Fruit fly (Drosophila melanogaster) whole organism, embryonic: ENCODE results near the gene CG33181.

Experiments used
- B-H2 ChIP-seq: fragments of 200-800 bp; sonication (Bioruptor generic); optimal IDR thresholded peaks from 2 replicates; lab custom pipeline; 2018; ENCODE audit warnings: missing biosample characterization, mild to moderate bottlenecking, missing genetic modification characterization
- BEAF-32 ChIP-seq: fragments of 200-800 bp; sonication (Bioruptor generic); optimal IDR thresholded peaks from 3 replicates; lab custom pipeline; 2017; ENCODE audit warnings: missing biosample characterization, missing genetic modification characterization, mild to moderate bottlenecking, moderate library complexity, missing genetic modification reagents
- CG10147 ChIP-seq: fragments of 200-800 bp; sonication (Bioruptor generic); optimal IDR thresholded peaks from 2 replicates; lab custom pipeline; 2019; ENCODE audit warnings: missing biosample characterization, mild to moderate bottlenecking, missing genetic modification characterization, moderate library complexity
- CG13296 ChIP-seq: fragments of 200-800 bp; sonication (Bioruptor generic); optimal IDR thresholded peaks from 3 replicates; lab custom pipeline; 2018; ENCODE audit warnings: missing biosample characterization, mild to moderate bottlenecking, missing genetic modification characterization
- CG14050 ChIP-seq: fragments of 200-800 bp; sonication (Bioruptor generic); IDR thresholded peaks from 3 replicates; pipeline ENCODE4 v1.3.6; 2022; ENCODE audit warnings: missing biosample characterization, missing genetic modification characterization
- CG14667 ChIP-seq: fragments of 200-800 bp; sonication (Bioruptor generic); IDR thresholded peaks from 2 replicates; pipeline ENCODE4 v1.3.6; 2022; ENCODE audit warnings: missing biosample characterization, missing genetic modification characterization
- CG1603 ChIP-seq: fragments of 200-800 bp; sonication (Bioruptor generic); optimal IDR thresholded peaks from 2 replicates; lab custom pipeline; 2019; ENCODE audit warnings: missing biosample characterization, mild to moderate bottlenecking, missing genetic modification characterization, moderate library complexity
- CG2199 ChIP-seq: fragments of 200-800 bp; sonication (Bioruptor generic); IDR thresholded peaks from 3 replicates; pipeline ENCODE4 v1.3.6; 2022; ENCODE audit warnings: missing biosample characterization, missing genetic modification characterization
- CG30020 ChIP-seq: fragments of 200-800 bp; optimal IDR thresholded peaks from 2 replicates; lab custom pipeline; 2019; ENCODE audit warnings: missing biosample characterization, mild to moderate bottlenecking, missing genetic modification characterization, moderate library complexity
- CG34376 ChIP-seq: fragments of 200-800 bp; sonication (Bioruptor generic); optimal IDR thresholded peaks from 2 replicates; lab custom pipeline; 2018; ENCODE audit warnings: missing biosample characterization, mild to moderate bottlenecking, missing genetic modification characterization
- CG4282 ChIP-seq: fragments of 200-800 bp; sonication (Bioruptor generic); optimal IDR thresholded peaks from 2 replicates; lab custom pipeline; 2016; ENCODE audit warnings: missing biosample characterization, missing genetic modification characterization
- CG8290 ChIP-seq, 3 experiments: fragments of 200-800 bp; sonication (Bioruptor generic); optimal IDR thresholded peaks; 2 replicates each; lab custom pipeline; 2016 to 2019; ENCODE audit warnings: missing biosample characterization in 3 of 3, missing genetic modification characterization in 3 of 3, mild to moderate bottlenecking in 2 of 3, moderate library complexity in 1 of 3
- CG8765 ChIP-seq: fragments of 200-800 bp; sonication (Bioruptor generic); IDR thresholded peaks from 2 replicates; pipeline ENCODE4 v1.3.6; 2022; ENCODE audit warnings: missing biosample characterization, missing genetic modification characterization
- CG8944 ChIP-seq: fragments of 200-800 bp; sonication (Bioruptor generic); optimal IDR thresholded peaks from 3 replicates; lab custom pipeline; 2016; ENCODE audit warnings: missing biosample characterization, missing genetic modification characterization
- CoRest ChIP-seq: fragments of 200-800 bp; sonication (Bioruptor generic); optimal IDR thresholded peaks from 3 replicates; lab custom pipeline; 2018; ENCODE audit warnings: missing biosample characterization, mild to moderate bottlenecking, missing genetic modification characterization, moderate library complexity
- CrebB ChIP-seq: fragments of 200-800 bp; sonication (Bioruptor generic); optimal IDR thresholded peaks from 3 replicates; lab custom pipeline; 2018; ENCODE audit warnings: missing biosample characterization, mild to moderate bottlenecking, missing genetic modification characterization
- D19A ChIP-seq: fragments of 200-800 bp; optimal IDR thresholded peaks from 3 replicates; lab custom pipeline; 2019; ENCODE audit warnings: missing biosample characterization, mild to moderate bottlenecking, missing genetic modification characterization, moderate library complexity
- Fer3 ChIP-seq: fragments of 200-800 bp; sonication (Bioruptor generic); optimal IDR thresholded peaks from 2 replicates; lab custom pipeline; 2018; ENCODE audit warnings: missing biosample characterization, mild to moderate bottlenecking, missing genetic modification characterization, moderate library complexity
- HLH4C ChIP-seq: fragments of 200-800 bp; sonication (Bioruptor generic); IDR thresholded peaks from 3 replicates; pipeline ENCODE4 v1.3.6; 2022; ENCODE audit warnings: missing biosample characterization, missing genetic modification characterization; ENCODE audit not compliant: partially characterized antibody
- Meics ChIP-seq: fragments of 200-800 bp; sonication (Bioruptor generic); optimal IDR thresholded peaks from 2 replicates; lab custom pipeline; 2017; ENCODE audit warnings: missing biosample characterization, mild to moderate bottlenecking, missing genetic modification characterization
- Myb ChIP-seq: fragments of 200-800 bp; sonication (Bioruptor generic); optimal IDR thresholded peaks from 2 replicates; lab custom pipeline; 2016; ENCODE audit warnings: missing biosample characterization, missing genetic modification characterization
- Nf-YC ChIP-seq: fragments of 200-800 bp; optimal IDR thresholded peaks from 3 replicates; lab custom pipeline; 2019; ENCODE audit warnings: missing biosample characterization, mild to moderate bottlenecking, missing genetic modification characterization, moderate library complexity
- Oli ChIP-seq: fragments of 200-800 bp; sonication (Bioruptor generic); optimal IDR thresholded peaks from 2 replicates; lab custom pipeline; 2018; ENCODE audit warnings: missing biosample characterization, mild to moderate bottlenecking, missing genetic modification characterization, moderate library complexity
- Opbp ChIP-seq: fragments of 200-800 bp; sonication (Bioruptor generic); IDR thresholded peaks from 3 replicates; pipeline ENCODE4 v1.3.6; 2022; ENCODE audit warnings: missing biosample characterization, missing genetic modification characterization; ENCODE audit not compliant: partially characterized antibody
- Optix ChIP-seq: fragments of 200-800 bp; sonication (Bioruptor generic); IDR thresholded peaks from 3 replicates; pipeline ENCODE4 v1.3.6; 2022; ENCODE audit warnings: missing biosample characterization, missing genetic modification characterization
- Poxn ChIP-seq: fragments of 200-800 bp; sonication (Bioruptor generic); IDR thresholded peaks from 2 replicates; pipeline ENCODE4 v1.3.6; 2022; ENCODE audit warnings: missing biosample characterization, missing genetic modification characterization
- Six4 ChIP-seq: fragments of 200-800 bp; sonication (Bioruptor generic); optimal IDR thresholded peaks from 2 replicates; lab custom pipeline; 2016; ENCODE audit warnings: missing biosample characterization, missing genetic modification characterization
- TFAM ChIP-seq: fragments of 200-800 bp; sonication (Bioruptor generic); optimal IDR thresholded peaks from 2 replicates; lab custom pipeline; 2017; ENCODE audit warnings: missing biosample characterization, missing genetic modification characterization, inconsistent platforms
- Xrp1 ChIP-seq: fragments of 200-800 bp; sonication (Bioruptor generic); IDR thresholded peaks from 2 replicates; pipeline ENCODE4 v1.3.6; 2022; ENCODE audit warnings: missing biosample characterization, missing genetic modification characterization
- abd-A ChIP-seq: fragments of 200-800 bp; sonication (Bioruptor generic); optimal IDR thresholded peaks from 3 replicates; lab custom pipeline; 2019; ENCODE audit warnings: missing biosample characterization, mild to moderate bottlenecking, missing genetic modification characterization, moderate library complexity
- ato ChIP-seq: fragments of 200-800 bp; sonication (Bioruptor generic); IDR thresholded peaks from 2 replicates; pipeline ENCODE4 v1.3.6; 2022; ENCODE audit warnings: missing biosample characterization, missing genetic modification characterization; ENCODE audit not compliant: partially characterized antibody
- crc ChIP-seq: fragments of 200-800 bp; sonication (Bioruptor generic); optimal IDR thresholded peaks from 2 replicates; lab custom pipeline; 2016; ENCODE audit warnings: missing biosample characterization, missing genetic modification characterization
- cwo ChIP-seq: fragments of 200-800 bp; sonication (Bioruptor generic); optimal IDR thresholded peaks from 3 replicates; lab custom pipeline; 2017; ENCODE audit warnings: missing biosample characterization, missing genetic modification characterization, mild to moderate bottlenecking, moderate library complexity, missing genetic modification reagents
- dmrt99B ChIP-seq: fragments of 200-800 bp; sonication (Bioruptor generic); optimal IDR thresholded peaks from 2 replicates; lab custom pipeline; 2018; ENCODE audit warnings: missing biosample characterization, mild to moderate bottlenecking, missing genetic modification characterization, moderate library complexity
- fru ChIP-seq: fragments of >200 bp; optimal IDR thresholded peaks from 2 replicates; lab custom pipeline; 2017
- grau ChIP-seq: fragments of 200-800 bp; optimal IDR thresholded peaks from 3 replicates; lab custom pipeline; 2019; ENCODE audit warnings: missing biosample characterization, mild to moderate bottlenecking, missing genetic modification characterization, moderate library complexity
- grn ChIP-seq: fragments of 200-800 bp; sonication (Bioruptor generic); optimal IDR thresholded peaks from 3 replicates; lab custom pipeline; 2017; ENCODE audit warnings: missing biosample characterization, missing genetic modification characterization
- gt ChIP-seq: fragments of 200-800 bp; sonication (Bioruptor generic); IDR thresholded peaks from 2 replicates; pipeline ENCODE4 v1.3.6; 2022; ENCODE audit warnings: missing biosample characterization, missing genetic modification characterization
- her ChIP-seq: fragments of 200-800 bp; sonication (Bioruptor generic); optimal IDR thresholded peaks from 2 replicates; lab custom pipeline; 2016; ENCODE audit warnings: missing biosample characterization, missing genetic modification characterization
- lilli ChIP-seq: fragments of 200-800 bp; sonication (Bioruptor generic); optimal IDR thresholded peaks from 3 replicates; lab custom pipeline; 2016; ENCODE audit warnings: missing biosample characterization, missing genetic modification characterization
- lmd ChIP-seq: fragments of 200-800 bp; sonication (Bioruptor generic); IDR thresholded peaks from 2 replicates; pipeline ENCODE4 v1.3.6; 2022; ENCODE audit warnings: missing biosample characterization, missing genetic modification characterization
- lola ChIP-seq, 3 experiments: fragments of >200 bp in 2 of 3; fragments of 200-800 bp in 1 of 3; sonication (Bioruptor generic) in 1 of 3; optimal IDR thresholded peaks; 2 replicates each; lab custom pipeline; 2017 to 2019; ENCODE audit warnings: missing biosample characterization in 3 of 3, missing genetic modification characterization in 3 of 3, mild to moderate bottlenecking in 1 of 3, moderate library complexity in 1 of 3
- nmo ChIP-seq: fragments of 200-800 bp; sonication (Bioruptor generic); optimal IDR thresholded peaks from 2 replicates; lab custom pipeline; 2018; ENCODE audit warnings: missing biosample characterization, mild to moderate bottlenecking, missing genetic modification characterization, moderate library complexity
- pnt ChIP-seq: fragments of 200-800 bp; sonication (Bioruptor generic); optimal IDR thresholded peaks from 3 replicates; lab custom pipeline; 2016; ENCODE audit warnings: missing biosample characterization, missing genetic modification characterization
- pum ChIP-seq: fragments of 200-800 bp; sonication (Bioruptor generic); optimal IDR thresholded peaks from 2 replicates; lab custom pipeline; 2016; ENCODE audit warnings: missing biosample characterization, missing genetic modification characterization
- repo ChIP-seq: fragments of 200-800 bp; sonication (Bioruptor generic); optimal IDR thresholded peaks from 2 replicates; lab custom pipeline; 2016; ENCODE audit warnings: missing biosample characterization, missing genetic modification characterization
- sqz ChIP-seq: fragments of 200-800 bp; sonication (Bioruptor generic); optimal IDR thresholded peaks from 3 replicates; lab custom pipeline; 2018; ENCODE audit warnings: missing biosample characterization, mild to moderate bottlenecking, missing genetic modification characterization
- vvl ChIP-seq: fragments of 200-800 bp; sonication (Bioruptor generic); IDR thresholded peaks from 2 replicates; pipeline ENCODE4 v1.3.6; 2022; ENCODE audit warnings: missing biosample characterization, missing genetic modification characterization

Gene CG33181

dm6 chrX:8561404-8562397 lies 72.6 kb downstream of the CG33181 start (continued):
- TF ChIP-seq CG8290 (GFP tag; optimal IDR thresholded peaks at IDR 0.05; lab: Kevin White, UChicago), result no peak
- peak in 1 of 2 experiments; percentile 76 for TF ChIP-seq CG8290 (tag; optimal IDR thresholded peaks at IDR 0.05; lab: Kevin White, UChicago)
- TF ChIP-seq grn (GFP tag; lab: Kevin White, UChicago), result no peak
- TF ChIP-seq Optix (GFP tag; lab: Robert Waterston, UW), result no peak
- TF ChIP-seq Opbp (GFP tag; lab: Robert Waterston, UW), result peak; percentile 56; the same call in 1 of the 3 replicates
- no peak for TF ChIP-seq Oli (tag; lab: Kevin White, UChicago)
- TF ChIP-seq lola (GFP tag; optimal IDR thresholded peaks at IDR 0.05; lab: Kevin White, UChicago), result no peak
- no peak for TF ChIP-seq CoRest (tag; lab: Kevin White, UChicago)
- no peak for TF ChIP-seq crc (GFP tag; lab: Kevin White, UChicago)
- no peak for TF ChIP-seq lmd (GFP tag; lab: Robert Waterston, UW)
- TF ChIP-seq repo, result no peak
- no peak for TF ChIP-seq Nf-YC (tag; lab: Kevin White, UChicago)
- TF ChIP-seq CrebB, result peak; percentile 21
- no peak for TF ChIP-seq ato (GFP tag; lab: Robert Waterston, UW)
- TF ChIP-seq CG2199 (GFP tag; lab: Robert Waterston, UW), result no peak
- no peak for TF ChIP-seq fru (lab: Kevin White, UChicago)
- no peak for TF ChIP-seq CG14667 (GFP tag; lab: Robert Waterston, UW)
- peak; percentile 9 for TF ChIP-seq Fer3 (tag; lab: Kevin White, UChicago)
- peak; percentile 39 for TF ChIP-seq Meics (GFP tag; lab: Kevin White, UChicago)
- no peak for TF ChIP-seq TFAM (GFP tag; lab: Kevin White, UChicago)
- peak; percentile 76 for TF ChIP-seq B-H2 (GFP tag; lab: Kevin White, UChicago)
- TF ChIP-seq grau, result no peak
- TF ChIP-seq CG10147, result no peak
- no peak for TF ChIP-seq Poxn (GFP tag; lab: Robert Waterston, UW)
- peak; percentile 33 for TF ChIP-seq pum (GFP tag; lab: Kevin White, UChicago)
- TF ChIP-seq CG14050 (GFP tag; lab: Robert Waterston, UW), result no peak
- TF ChIP-seq CG4282 (GFP tag; lab: Kevin White, UChicago), result peak; percentile 11
- no peak for TF ChIP-seq Six4 (GFP tag; lab: Kevin White, UChicago)
- peak; percentile 46 for TF ChIP-seq Xrp1
- TF ChIP-seq her (GFP tag; lab: Kevin White, UChicago), result peak; percentile 32
- no peak for TF ChIP-seq CG13296 (GFP tag; lab: Kevin White, UChicago)
- no peak for TF ChIP-seq CG30020 (tag; lab: Kevin White, UChicago)
- peak; percentile 81 for TF ChIP-seq vvl
- TF ChIP-seq CG8944 (GFP tag; lab: Kevin White, UChicago), result no peak
- TF ChIP-seq abd-A, result peak; percentile 93
- TF ChIP-seq lilli (GFP tag; lab: Kevin White, UChicago), result peak; percentile 29
- TF ChIP-seq Myb (GFP tag; lab: Kevin White, UChicago), result peak; percentile 56
- no peak for TF ChIP-seq gt (GFP tag; lab: Robert Waterston, UW)
- no peak for TF ChIP-seq CG8765 (GFP tag; lab: Robert Waterston, UW)
- TF ChIP-seq D19A (tag; lab: Kevin White, UChicago), result no peak
- peak; percentile 58 for TF ChIP-seq BEAF-32 (GFP tag; lab: Kevin White, UChicago)
- TF ChIP-seq sqz (GFP tag; lab: Kevin White, UChicago), result peak; percentile 24
- TF ChIP-seq CG34376 (GFP tag; lab: Kevin White, UChicago), result peak; percentile 7
- peak; percentile 63; the same call in 1 of the 3 replicates for TF ChIP-seq HLH4C
- TF ChIP-seq cwo (GFP tag; lab: Kevin White, UChicago), result peak; percentile 62
- TF ChIP-seq nmo, result peak; percentile 34
- no peak for TF ChIP-seq dmrt99B
- TF ChIP-seq CG1603 (tag; lab: Kevin White, UChicago), result peak; percentile 69
- TF ChIP-seq pnt (GFP tag; lab: Kevin White, UChicago), result peak; percentile 4
